Worm (Caenorhabditis elegans) whole organism, early embryonic: ENCODE results near the gene daf-3.

Experiments used
- B0310.2 ChIP-seq: sonication (generic microtip); optimal IDR thresholded peaks from 2 replicates; lab custom pipeline; 2016; ENCODE audit warnings: mild to moderate bottlenecking, missing genetic modification characterization, missing compliant biosample characterization
- F13C5.2 ChIP-seq: sonication (generic microtip); optimal IDR thresholded peaks from 2 replicates; lab custom pipeline; 2017; ENCODE audit warnings: mild to moderate bottlenecking, missing genetic modification characterization, inconsistent platforms, missing compliant biosample characterization
- aly-1 ChIP-seq: sonication (generic microtip); optimal IDR thresholded peaks from 2 replicates; lab custom pipeline; 2016; ENCODE audit warnings: missing genetic modification characterization, missing compliant biosample characterization
- ama-1 ChIP-seq: fragments of 150-350 bp; optimal IDR thresholded peaks from 2 replicates; lab custom pipeline; 2014
- ceh-13 ChIP-seq: fragments of 200-800 bp; sonication (Bioruptor generic); optimal IDR thresholded peaks from 2 replicates; lab custom pipeline; 2018; ENCODE audit warnings: mild to moderate bottlenecking, missing genetic modification characterization, missing compliant biosample characterization
- ceh-36 ChIP-seq: sonication (generic microtip); optimal IDR thresholded peaks from 2 replicates; lab custom pipeline; 2016; ENCODE audit warnings: missing genetic modification characterization, inconsistent platforms, missing compliant biosample characterization
- ets-7 ChIP-seq: sonication (generic microtip); optimal IDR thresholded peaks from 2 replicates; lab custom pipeline; 2016; ENCODE audit warnings: missing genotype, missing genetic modification characterization, missing compliant biosample characterization
- flt-1 ChIP-seq: fragments of 200-800 bp; sonication (Bioruptor generic); IDR thresholded peaks from 2 replicates; pipeline ENCODE4 v1.3.6; 2022; ENCODE audit warnings: missing genetic modification characterization, missing compliant biosample characterization
- hmbx-1 ChIP-seq: sonication (generic microtip); optimal IDR thresholded peaks from 2 replicates; lab custom pipeline; 2016; ENCODE audit warnings: mild to moderate bottlenecking, missing genetic modification characterization, missing compliant biosample characterization
- hmg-4 ChIP-seq: fragments of 200-800 bp; sonication (Bioruptor generic); optimal IDR thresholded peaks from 2 replicates; lab custom pipeline; 2018; ENCODE audit warnings: mild to moderate bottlenecking, missing genetic modification characterization, missing compliant biosample characterization
- hnd-1 ChIP-seq: sonication (generic microtip); optimal IDR thresholded peaks from 2 replicates; lab custom pipeline; 2016; ENCODE audit warnings: missing genetic modification characterization, missing compliant biosample characterization
- pes-1 ChIP-seq: fragments of 200-800 bp; sonication (Bioruptor generic); IDR thresholded peaks from 2 replicates; pipeline ENCODE4 v1.3.6; 2022; ENCODE audit warnings: missing genetic modification reagents, missing genetic modification characterization, missing compliant biosample characterization
- scrt-1 ChIP-seq: fragments of 200-800 bp; sonication (Bioruptor generic); IDR thresholded peaks from 2 replicates; pipeline ENCODE4 v1.3.6; 2022; ENCODE audit warnings: missing genetic modification characterization, missing compliant biosample characterization
- sea-1 ChIP-seq: fragments of 200-800 bp; sonication (Bioruptor generic); conservative IDR thresholded peaks from 2 replicates; pipeline ENCODE4 v1.3.6; 2022; ENCODE audit warnings: missing genetic modification characterization, missing compliant biosample characterization
- tbx-11 ChIP-seq: fragments of 200-800 bp; sonication (Bioruptor generic); IDR thresholded peaks from 2 replicates; pipeline ENCODE4 v1.3.6; 2022; ENCODE audit warnings: missing genetic modification characterization, missing compliant biosample characterization
- tbx-37 ChIP-seq: fragments of 200-800 bp; sonication (Bioruptor generic); conservative IDR thresholded peaks from 2 replicates; pipeline ENCODE4 v1.3.6; 2022; ENCODE audit warnings: missing genetic modification reagents, missing genetic modification characterization, missing compliant biosample characterization
- tra-4 ChIP-seq: sonication (generic microtip); optimal IDR thresholded peaks from 2 replicates; lab custom pipeline; 2017; ENCODE audit warnings: missing genetic modification characterization, missing compliant biosample characterization

Gene daf-3

DNA sequence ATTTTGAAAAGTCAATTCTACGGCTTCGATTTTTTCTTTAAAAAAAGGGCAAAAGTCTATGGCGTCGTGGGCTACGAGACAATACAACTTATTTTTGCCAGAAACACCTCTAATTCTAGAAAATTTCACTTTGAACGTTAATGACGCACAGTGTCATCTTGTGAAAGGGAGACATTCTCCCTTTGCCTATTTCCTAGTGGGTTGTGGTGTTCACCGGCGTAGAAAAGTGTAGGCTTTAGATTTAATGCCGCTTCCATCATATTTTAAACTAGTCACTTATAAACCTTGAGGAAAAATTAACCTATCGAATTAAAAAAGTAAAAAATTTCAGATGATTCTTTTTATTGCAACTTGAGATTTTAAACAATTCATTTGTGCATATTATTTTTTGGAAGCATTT lies 39.9 kb downstream of the daf-3 start:
- TF ChIP-seq tbx-37 (GFP tag; lab: Robert Waterston, UW) = no peak
- TF ChIP-seq tbx-11 (GFP tag; lab: Robert Waterston, UW) = no peak
- TF ChIP-seq F13C5.2 (tag; lab: Kevin White, UChicago) = no peak
- no peak for TF ChIP-seq hnd-1 (tag; lab: Kevin White, UChicago)
- TF ChIP-seq flt-1 (GFP tag; lab: Robert Waterston, UW) = no peak
- TF ChIP-seq hmbx-1 (tag; lab: Kevin White, UChicago) = no peak
- no peak for TF ChIP-seq ama-1
- no peak for TF ChIP-seq tra-4 (tag; lab: Kevin White, UChicago)
- no peak for TF ChIP-seq ceh-13
- TF ChIP-seq B0310.2 = no peak
- TF ChIP-seq hmg-4 (GFP tag; lab: Kevin White, UChicago) = no peak
- no peak for TF ChIP-seq sea-1
- TF ChIP-seq ets-7 = no peak
- no peak for TF ChIP-seq pes-1 (GFP tag; lab: Robert Waterston, UW)
- TF ChIP-seq scrt-1 (GFP tag; lab: Robert Waterston, UW) = no peak
- no peak for TF ChIP-seq aly-1 (tag; lab: Kevin White, UChicago)

DNA sequence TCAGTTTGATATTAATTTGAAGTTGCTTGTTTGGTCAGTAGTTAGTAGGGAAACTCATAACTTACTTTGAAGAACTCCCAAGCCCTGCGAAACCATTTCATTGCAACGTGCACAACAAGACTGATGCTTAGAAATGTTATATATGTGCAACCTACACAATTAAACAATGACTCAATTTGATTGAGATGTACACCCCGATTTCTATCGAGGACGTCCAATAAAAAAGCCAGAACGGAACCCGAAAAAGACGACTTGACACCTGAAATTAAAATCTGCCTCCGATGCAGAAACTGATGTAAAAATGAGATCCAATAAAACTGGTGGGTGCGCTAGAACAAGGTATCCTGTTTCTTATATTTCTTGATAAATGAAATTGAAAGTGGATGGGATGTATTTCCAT lies 40.4 kb downstream of the daf-3 start, which contains the start of gene T04G9.6:
Gene T04G9.6 (minus strand): TSS at position 101 of the 400 bp plus-strand sequence.
- TF ChIP-seq B0310.2 (no peak), hnd-1 (tag; lab: Kevin White, UChicago) (no peak), F13C5.2 (tag; lab: Kevin White, UChicago) (no peak), ets-7 (no peak), ceh-36 (no peak), hmbx-1 (tag; lab: Kevin White, UChicago) (no peak), aly-1 (tag; lab: Kevin White, UChicago) (no peak)

DNA sequence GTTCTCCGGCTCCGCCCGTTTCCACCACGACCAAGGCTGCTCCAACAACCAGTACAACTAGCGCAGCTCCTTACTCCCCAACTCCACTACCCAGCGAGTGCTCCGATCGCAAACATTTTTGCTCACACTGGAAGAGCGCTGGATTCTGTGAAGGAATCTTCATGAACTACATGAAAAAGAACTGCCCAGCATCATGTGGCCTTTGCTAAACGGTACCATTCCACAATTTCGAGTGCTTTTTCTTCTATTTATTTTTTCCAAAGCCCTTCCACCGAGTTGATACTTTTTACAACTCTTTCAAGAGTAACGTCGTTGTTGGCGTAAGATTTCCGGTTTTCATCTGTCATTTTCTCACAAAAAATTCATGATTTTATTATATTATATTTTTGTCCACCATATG lies 45.2 kb downstream of the daf-3 start:
- TF ChIP-seq F13C5.2 (tag; lab: Kevin White, UChicago) (no peak), tbx-37 (GFP tag; lab: Robert Waterston, UW) (no peak), ama-1 (no peak)

DNA sequence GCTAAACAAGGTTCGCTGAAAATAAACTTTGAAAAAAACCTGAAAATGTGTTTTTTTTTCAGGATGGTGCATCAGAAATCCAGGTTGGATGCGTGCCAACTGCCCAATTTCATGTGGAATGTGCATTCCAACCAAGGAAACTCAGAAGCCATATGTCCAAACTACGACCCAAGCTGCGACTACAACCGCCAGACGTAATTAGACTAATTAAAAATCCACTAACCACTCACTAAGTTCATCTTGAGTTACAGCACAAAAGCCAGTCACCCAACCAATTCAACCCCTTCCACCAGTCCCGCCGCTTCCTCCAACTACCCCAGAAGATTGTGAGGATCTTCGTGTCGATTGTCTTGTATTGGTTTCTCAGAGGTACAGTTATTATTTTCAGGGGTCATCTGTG lies 46.0 kb downstream of the daf-3 start:
- TF ChIP-seq F13C5.2 (tag; lab: Kevin White, UChicago) (no peak), tbx-37 (GFP tag; lab: Robert Waterston, UW) (no peak), tra-4 (tag; lab: Kevin White, UChicago) (no peak), hmbx-1 (tag; lab: Kevin White, UChicago) (no peak), ceh-13 (no peak)

DNA sequence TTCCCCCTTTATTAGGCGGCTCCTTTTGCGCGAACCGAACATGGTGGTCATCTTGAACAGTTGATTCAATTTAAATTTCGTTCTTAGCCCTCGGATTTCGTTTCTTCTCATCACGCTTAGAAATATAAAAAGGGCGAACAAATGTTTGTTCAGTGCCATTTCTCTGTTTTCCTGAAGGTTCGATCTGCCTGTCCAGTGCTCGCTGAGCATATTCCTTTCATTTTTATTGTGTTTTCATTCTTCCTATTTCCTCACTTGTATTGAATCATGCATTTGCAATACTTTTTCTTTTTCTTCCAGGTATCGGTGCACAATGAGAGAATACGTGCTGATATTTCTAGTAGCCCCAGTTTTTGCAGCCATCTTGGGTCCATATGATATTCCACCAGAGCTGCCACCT lies 47.9 kb downstream of the daf-3 start, which contains the start of gene nas-15:
Gene nas-15 (plus strand): TSS at position 301 of the 400 bp plus-strand sequence.
- TF ChIP-seq sea-1 = no peak
- TF ChIP-seq flt-1 (GFP tag; lab: Robert Waterston, UW) = no peak

DNA sequence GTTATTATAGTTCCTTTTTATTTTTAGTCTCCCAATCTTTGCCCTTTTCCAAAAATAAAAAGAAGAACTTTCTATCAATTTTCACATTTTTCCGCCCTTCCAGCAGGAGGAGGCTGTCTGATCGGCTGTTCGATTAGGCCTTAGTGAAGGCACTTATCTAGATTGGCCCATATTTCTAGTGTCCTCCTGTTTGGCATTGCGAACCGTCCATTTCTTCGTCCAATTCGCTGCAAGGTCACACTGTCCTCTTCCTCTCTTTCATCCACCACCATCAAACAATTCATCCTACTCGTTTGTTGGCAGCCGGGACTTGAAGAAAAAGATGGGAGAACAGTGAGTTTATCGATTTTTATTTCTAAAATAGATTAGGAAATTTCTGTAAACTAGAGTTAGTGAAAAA lies 53.1 kb downstream of the daf-3 start, which contains the start of gene T04G9.4:
Gene T04G9.4 (plus strand): TSS at position 293 of the 400 bp plus-strand sequence.
- no peak for TF ChIP-seq hmbx-1 (tag; lab: Kevin White, UChicago)
- no peak for TF ChIP-seq ama-1

DNA sequence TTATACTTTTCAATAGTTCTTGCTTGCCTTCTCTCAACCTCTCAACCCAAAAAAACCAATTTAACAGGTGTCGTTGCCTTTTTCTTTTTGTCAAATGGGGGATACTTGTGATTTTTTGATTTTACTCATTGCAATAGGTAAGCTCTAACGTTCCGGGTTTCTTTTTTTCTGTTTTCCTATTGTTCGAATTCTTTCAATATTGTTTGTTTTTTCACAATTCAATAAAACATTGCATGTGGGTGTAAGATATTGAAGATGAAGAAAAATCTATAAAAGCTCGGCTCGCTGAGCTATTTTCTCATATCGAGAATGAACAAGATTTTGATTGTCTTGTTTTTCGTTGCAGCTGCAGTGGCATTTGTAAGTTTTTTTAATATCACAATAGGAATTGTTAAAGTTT lies 54.7 kb downstream of the daf-3 start, which contains the start of gene T04G9.7:
Gene T04G9.7 (plus strand): TSS at position 301 of the 400 bp plus-strand sequence.
- TF ChIP-seq tbx-11 (GFP tag; lab: Robert Waterston, UW) = no peak

DNA sequence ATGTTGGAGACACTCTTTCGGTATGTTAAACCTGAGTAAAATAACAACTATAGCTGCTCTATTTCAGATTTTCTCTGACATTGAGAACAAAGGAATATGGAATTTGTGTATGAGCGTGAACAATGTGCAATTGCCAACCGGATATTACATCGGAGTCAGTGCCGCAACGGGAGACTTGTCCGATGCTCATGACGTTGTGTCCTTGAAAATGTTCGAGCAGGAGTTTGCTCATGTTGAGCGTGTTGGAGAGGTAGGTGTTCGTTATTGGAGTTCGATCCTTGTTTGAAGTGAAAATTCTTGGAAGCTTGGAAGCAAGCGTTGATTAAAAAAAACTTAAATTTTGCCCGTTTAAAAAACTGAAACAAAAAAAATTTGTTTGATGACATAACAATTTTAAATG lies 55.7 kb downstream of the daf-3 start:
- TF ChIP-seq aly-1 (tag; lab: Kevin White, UChicago) = no peak
- no peak for TF ChIP-seq B0310.2
- TF ChIP-seq sea-1 = no peak
- no peak for TF ChIP-seq F13C5.2 (tag; lab: Kevin White, UChicago)
- no peak for TF ChIP-seq tbx-37 (GFP tag; lab: Robert Waterston, UW)
- no peak for TF ChIP-seq hnd-1 (tag; lab: Kevin White, UChicago)
- TF ChIP-seq hmg-4 (GFP tag; lab: Kevin White, UChicago) = no peak
- TF ChIP-seq scrt-1 (GFP tag; lab: Robert Waterston, UW) = no peak
- no peak for TF ChIP-seq ceh-13

DNA sequence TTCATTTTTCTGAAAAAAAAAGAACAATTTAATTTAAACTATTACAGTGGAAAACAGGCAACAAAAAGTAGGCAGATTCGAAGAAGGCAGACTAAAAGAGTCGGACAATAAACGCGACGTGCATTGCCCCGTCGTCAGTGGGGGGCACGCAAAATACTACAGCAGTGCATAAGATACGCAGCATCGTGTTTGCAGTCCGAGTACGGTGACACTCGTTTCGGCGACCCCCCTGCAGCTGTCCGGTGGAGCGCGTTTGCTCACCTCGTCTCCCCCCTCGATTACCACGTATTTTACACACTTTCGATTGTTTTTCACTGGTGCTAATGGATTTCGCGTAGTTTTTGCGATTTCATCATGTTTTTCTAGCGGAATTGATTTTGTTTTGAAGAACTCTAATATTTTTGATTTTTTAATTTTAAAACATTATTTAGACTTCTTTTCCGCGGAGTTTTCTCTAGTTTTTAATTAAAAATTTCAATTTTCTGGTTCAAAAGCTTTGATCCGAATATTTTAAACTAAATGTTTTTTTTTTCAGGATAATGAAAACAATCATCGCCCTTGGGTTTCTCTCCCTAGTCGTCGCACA lies 57.1 kb downstream of the daf-3 start, which contains the start of the genes trap-2 and ile-2:
Gene trap-2 (minus strand): TSS at position 9 of the 586 bp plus-strand sequence.
Gene ile-2 (plus strand): TSS at position 536 of the 586 bp plus-strand sequence.
- TF ChIP-seq ama-1 = no peak
- no peak for TF ChIP-seq hmbx-1 (tag; lab: Kevin White, UChicago)
- TF ChIP-seq hmg-4 (GFP tag; lab: Kevin White, UChicago) = peak; percentile 78
- TF ChIP-seq tra-4 (tag; lab: Kevin White, UChicago) = no peak
- no peak for TF ChIP-seq aly-1 (tag; lab: Kevin White, UChicago)
- TF ChIP-seq F13C5.2 (tag; lab: Kevin White, UChicago) = peak; percentile 89
- TF ChIP-seq sea-1 = peak; percentile 69; the same call in 1 of the 2 replicates
- TF ChIP-seq ceh-13 = no peak
- no peak for TF ChIP-seq scrt-1 (GFP tag; lab: Robert Waterston, UW)
- TF ChIP-seq tbx-11 (GFP tag; lab: Robert Waterston, UW) = no peak
- TF ChIP-seq ceh-36 = no peak
- no peak for TF ChIP-seq tbx-37 (GFP tag; lab: Robert Waterston, UW)
- TF ChIP-seq flt-1 (GFP tag; lab: Robert Waterston, UW) = peak; percentile 57; the same call in 1 of the 2 replicates
- TF ChIP-seq pes-1 (GFP tag; lab: Robert Waterston, UW) = no peak; the same call in 1 of the 2 replicates
- TF ChIP-seq B0310.2 = no peak
- peak; percentile 37 for TF ChIP-seq ets-7
- TF ChIP-seq hnd-1 (tag; lab: Kevin White, UChicago) = no peak
